Fruit fly (Drosophila melanogaster): Measurements from ENCODE around the gene CG8086.

CG8086 gene

dm6 chr2L:8204996-8205567 lies 52.2 kb downstream of the CG8086 start, which contains the start of gene SLC5A11 (continued):
- TF ChIP-seq CG10654 (GFP tag; optimal IDR thresholded peaks at IDR 0.05) (peak; percentile 98), CG17612 (GFP tag; IDR thresholded peaks at IDR 0.05) (peak; percentile 88), unpg (GFP tag; optimal IDR thresholded peaks at IDR 0.05) (peak; percentile 85), sima (GFP tag; optimal IDR thresholded peaks at IDR 0.05) (peak; percentile 96), CG3995 (GFP tag; optimal IDR thresholded peaks at IDR 0.05) (peak; percentile 54), ab (GFP tag; optimal IDR thresholded peaks at IDR 0.05) (peak; percentile 42), Hr51 (GFP tag; optimal IDR thresholded peaks at IDR 0.05) (peak; percentile 98 to 100), CG16815 (GFP tag; optimal IDR thresholded peaks at IDR 0.05) (peak; percentile 94), kay (GFP tag; optimal IDR thresholded peaks at IDR 0.05) (peak; percentile 82), CG10366 (GFP tag; IDR thresholded peaks at IDR 0.05) (peak; percentile 79), CG14050 (GFP tag; IDR thresholded peaks at IDR 0.05) (peak; percentile 85), en (GFP tag; optimal IDR thresholded peaks at IDR 0.05) (no peak), CG14710 (tag; optimal IDR thresholded peaks at IDR 0.05) (peak; percentile 88), Poxn (GFP tag; IDR thresholded peaks at IDR 0.05) (peak; percentile 32; the same call in 1 of the 2 replicates), otp (GFP tag; IDR thresholded peaks at IDR 0.05) (peak; percentile 97), Oaz (GFP tag; IDR thresholded peaks at IDR 0.05) (peak; percentile 99), fu2 (GFP tag; optimal IDR thresholded peaks at IDR 0.05) (peak; percentile 68), CG10979 (tag; optimal IDR thresholded peaks at IDR 0.05) (peak; percentile 99), CG18599 (GFP tag; optimal IDR thresholded peaks at IDR 0.05) (peak; percentile 99), CG11247 (GFP tag; IDR thresholded peaks at IDR 0.05) (peak; percentile 96), CG6791 (GFP tag; IDR thresholded peaks at IDR 0.05; ENCODE audit: partially characterized antibody) (no peak), Hr3 (GFP tag; optimal IDR thresholded peaks at IDR 0.05) (peak; percentile 96), CG10431 (GFP tag; optimal IDR thresholded peaks at IDR 0.05) (peak; percentile 67), CG18764 (GFP tag; optimal IDR thresholded peaks at IDR 0.05) (peak; percentile 88), CG9876 (GFP tag; optimal IDR thresholded peaks at IDR 0.05) (peak; percentile 54), CG7271 (tag; optimal IDR thresholded peaks at IDR 0.05) (peak; percentile 66), az2 (GFP tag; optimal IDR thresholded peaks at IDR 0.05) (peak; percentile 91), Awh (GFP tag; IDR thresholded peaks at IDR 0.05) (peak; percentile 97), CG7963 (GFP tag; IDR thresholded peaks at IDR 0.05; ENCODE audit: partially characterized antibody) (no peak), Max (GFP tag; optimal IDR thresholded peaks at IDR 0.05) (peak; percentile 100), CG32772 (GFP tag; IDR thresholded peaks at IDR 0.05) (peak; percentile 95), cato (GFP tag; optimal IDR thresholded peaks at IDR 0.05; ENCODE audit: borderline replicate concordance) (peak; percentile 87), tup (GFP tag; optimal IDR thresholded peaks at IDR 0.05) (peak; percentile 97), tgo (GFP tag; IDR thresholded peaks at IDR 0.05) (peak; percentile 98), Ada2b (GFP tag; IDR thresholded peaks at IDR 0.05) (peak; percentile 79), grn (GFP tag; optimal IDR thresholded peaks at IDR 0.05) (peak; percentile 97), MESR4 (GFP tag; optimal IDR thresholded peaks at IDR 0.05) (peak; percentile 28), sim (GFP tag; IDR thresholded peaks at IDR 0.05) (peak; percentile 94), zfh1 (GFP tag; IDR thresholded peaks at IDR 0.05) (peak; percentile 94), gt (GFP tag; IDR thresholded peaks at IDR 0.05) (peak; percentile 83; the same call in 1 of the 2 replicates), dpn (GFP tag; optimal IDR thresholded peaks at IDR 0.05) (peak; percentile 99), bsh (GFP tag; optimal IDR thresholded peaks at IDR 0.05) (peak; percentile 95 to 100), CG12942 (GFP tag; optimal IDR thresholded peaks at IDR 0.05) (peak; percentile 97), CG2120 (GFP tag; optimal IDR thresholded peaks at IDR 0.05) (peak; percentile 95), CG8765 (GFP tag; IDR thresholded peaks at IDR 0.05) (peak; percentile 85; the same call in 1 of the 2 replicates), CG2889 (GFP tag; IDR thresholded peaks at IDR 0.05) (peak; percentile 91), CG8388 (GFP tag; optimal IDR thresholded peaks at IDR 0.05) (peak; percentile 94), eyg (GFP tag; optimal IDR thresholded peaks at IDR 0.05) (peak; percentile 96), CG10147 (GFP tag; optimal IDR thresholded peaks at IDR 0.05) (peak; percentile 100), CG6175 (GFP tag; IDR thresholded peaks at IDR 0.05) (peak; percentile 91)

Measured in whole organism, embryonic.